Fruit fly (Drosophila melanogaster) whole organism, embryonic: ENCODE data around the gene mRpS31.

Source experiments
- Abd-B ChIP-seq: fragments of 200-800 bp; sonication (Bioruptor generic); optimal IDR thresholded peaks from 2 replicates; lab custom pipeline; 2018; ENCODE audit warnings: missing biosample characterization, mild to moderate bottlenecking, missing genetic modification characterization, moderate library complexity
- Asciz ChIP-seq: fragments of 200-800 bp; sonication (Bioruptor generic); optimal IDR thresholded peaks from 2 replicates; lab custom pipeline; 2017; ENCODE audit warnings: missing biosample characterization, mild to moderate bottlenecking, missing genetic modification characterization, missing genetic modification reagents
- BtbVII ChIP-seq: fragments of 200-800 bp; sonication (Bioruptor generic); optimal IDR thresholded peaks from 3 replicates; lab custom pipeline; 2017; ENCODE audit warnings: missing biosample characterization, mild to moderate bottlenecking, missing genetic modification characterization
- CG10462 ChIP-seq: fragments of 200-800 bp; sonication (Bioruptor generic); optimal IDR thresholded peaks from 2 replicates; lab custom pipeline; 2016; ENCODE audit warnings: missing biosample characterization, missing genetic modification characterization
- CG11093 ChIP-seq: fragments of 200-800 bp; sonication (Bioruptor generic); IDR thresholded peaks from 3 replicates; pipeline ENCODE4 v1.3.6; 2022; ENCODE audit warnings: missing biosample characterization, missing genetic modification characterization
- CG11696 ChIP-seq: fragments of 200-800 bp; sonication (Bioruptor generic); IDR thresholded peaks from 2 replicates; pipeline ENCODE4 v1.3.6; 2022; ENCODE audit warnings: missing biosample characterization, missing genetic modification characterization
- CG1233 ChIP-seq: fragments of 200-800 bp; sonication (Bioruptor generic); optimal IDR thresholded peaks from 4 replicates; lab custom pipeline; 2018; ENCODE audit warnings: missing biosample characterization, mild to moderate bottlenecking, missing genetic modification characterization
- CG13123 ChIP-seq: fragments of 200-800 bp; sonication (Bioruptor generic); optimal IDR thresholded peaks from 2 replicates; lab custom pipeline; 2016; ENCODE audit warnings: missing biosample characterization, missing genetic modification characterization
- CG14441 ChIP-seq: fragments of 200-800 bp; sonication (Bioruptor generic); IDR thresholded peaks from 2 replicates; pipeline ENCODE4 v1.3.6; 2022; ENCODE audit warnings: missing biosample characterization, missing genetic modification characterization
- CG15514 ChIP-seq: fragments of 200-800 bp; sonication (Bioruptor generic); optimal IDR thresholded peaks from 3 replicates; lab custom pipeline; 2017; ENCODE audit warnings: missing biosample characterization, missing genetic modification characterization, mild to moderate bottlenecking, moderate library complexity, missing genetic modification reagents
- CG17829 ChIP-seq: fragments of 200-800 bp; optimal IDR thresholded peaks from 2 replicates; lab custom pipeline; 2019; ENCODE audit warnings: missing biosample characterization, mild to moderate bottlenecking, missing genetic modification characterization, moderate library complexity
- CG18476 ChIP-seq: fragments of 200-800 bp; sonication (Bioruptor generic); optimal IDR thresholded peaks from 2 replicates; lab custom pipeline; 2016; ENCODE audit warnings: missing biosample characterization, mild to moderate bottlenecking, missing genetic modification characterization
- CG18599 ChIP-seq: fragments of 200-800 bp; sonication (Bioruptor generic); optimal IDR thresholded peaks from 3 replicates; lab custom pipeline; 2017; ENCODE audit warnings: missing biosample characterization, missing genetic modification characterization, mild to moderate bottlenecking, moderate library complexity, missing genetic modification reagents
- CG2120 ChIP-seq: fragments of 200-800 bp; sonication (Bioruptor generic); optimal IDR thresholded peaks from 3 replicates; lab custom pipeline; 2016; ENCODE audit warnings: missing biosample characterization, missing genetic modification characterization
- CG2678 ChIP-seq: fragments of 200-800 bp; sonication (Bioruptor generic); optimal IDR thresholded peaks from 3 replicates; lab custom pipeline; 2019; ENCODE audit warnings: missing biosample characterization, mild to moderate bottlenecking, missing genetic modification characterization, moderate library complexity
- CG31224 ChIP-seq: fragments of 200-800 bp; sonication (Bioruptor generic); IDR thresholded peaks from 2 replicates; pipeline ENCODE4 v1.3.6; 2022; ENCODE audit warnings: missing biosample characterization, missing genetic modification characterization
- CG32532 ChIP-seq: fragments of 200-800 bp; sonication (Bioruptor generic); IDR thresholded peaks from 2 replicates; pipeline ENCODE4 v1.3.6; 2022; ENCODE audit warnings: missing biosample characterization, missing genetic modification characterization
- CG34422 ChIP-seq: fragments of 200-800 bp; sonication (Bioruptor generic); IDR thresholded peaks from 3 replicates; pipeline ENCODE4 v1.3.6; 2022; ENCODE audit warnings: missing biosample characterization, missing genetic modification characterization
- CG4424 ChIP-seq: fragments of 200-800 bp; sonication (Bioruptor generic); optimal IDR thresholded peaks from 3 replicates; lab custom pipeline; 2016; ENCODE audit warnings: missing biosample characterization, missing genetic modification characterization
- CG6854 ChIP-seq: fragments of 200-800 bp; sonication (Bioruptor generic); optimal IDR thresholded peaks from 3 replicates; lab custom pipeline; 2017; ENCODE audit warnings: missing biosample characterization, mild to moderate bottlenecking, missing genetic modification characterization
- CG7357 ChIP-seq: fragments of 200-800 bp; sonication (Bioruptor generic); IDR thresholded peaks from 3 replicates; pipeline ENCODE4 v1.3.6; 2022; ENCODE audit warnings: missing biosample characterization, missing genetic modification characterization
- Dip3 ChIP-seq: fragments of 200-800 bp; sonication (Bioruptor generic); optimal IDR thresholded peaks from 3 replicates; lab custom pipeline; 2016; ENCODE audit warnings: missing biosample characterization, missing genetic modification characterization
- Fer1 ChIP-seq: fragments of 200-800 bp; sonication (Bioruptor generic); optimal IDR thresholded peaks from 2 replicates; lab custom pipeline; 2017; ENCODE audit warnings: missing biosample characterization, mild to moderate bottlenecking, missing genetic modification characterization
- GATAe ChIP-seq: fragments of 200-800 bp; sonication (Bioruptor generic); conservative IDR thresholded peaks from 2 replicates; pipeline ENCODE4 v1.3.6; 2022; ENCODE audit warnings: missing biosample characterization, missing genetic modification characterization
- Gsc ChIP-seq: fragments of 200-800 bp; sonication (Bioruptor generic); IDR thresholded peaks from 2 replicates; pipeline ENCODE4 v1.3.6; 2022; ENCODE audit warnings: missing biosample characterization, missing genetic modification characterization
- HLH4C ChIP-seq: fragments of 200-800 bp; sonication (Bioruptor generic); IDR thresholded peaks from 3 replicates; pipeline ENCODE4 v1.3.6; 2022; ENCODE audit warnings: missing biosample characterization, missing genetic modification characterization; ENCODE audit not compliant: partially characterized antibody
- HLH54F ChIP-seq: fragments of 200-800 bp; sonication (Bioruptor generic); optimal IDR thresholded peaks from 3 replicates; lab custom pipeline; 2016; ENCODE audit warnings: missing biosample characterization, missing genetic modification characterization
- Lhr ChIP-seq: fragments of 200-800 bp; sonication (Bioruptor generic); optimal IDR thresholded peaks from 3 replicates; lab custom pipeline; 2017; ENCODE audit warnings: mild to moderate bottlenecking, missing biosample characterization, missing genetic modification reagents, missing genetic modification characterization
- Max ChIP-seq: fragments of 200-800 bp; sonication (Bioruptor generic); optimal IDR thresholded peaks from 2 replicates; lab custom pipeline; 2016; ENCODE audit warnings: missing biosample characterization, mild to moderate bottlenecking, missing genetic modification characterization
- Med ChIP-seq: fragments of 200-800 bp; sonication (Bioruptor generic); peaks from one replicate; lab custom pipeline; 2016; ENCODE audit warnings: missing biosample characterization, missing genetic modification characterization, mild to moderate bottlenecking, inconsistent platforms, moderate library complexity
- Meics ChIP-seq: fragments of 200-800 bp; sonication (Bioruptor generic); optimal IDR thresholded peaks from 2 replicates; lab custom pipeline; 2017; ENCODE audit warnings: missing biosample characterization, mild to moderate bottlenecking, missing genetic modification characterization
- Myb ChIP-seq: fragments of 200-800 bp; sonication (Bioruptor generic); optimal IDR thresholded peaks from 2 replicates; lab custom pipeline; 2016; ENCODE audit warnings: missing biosample characterization, missing genetic modification characterization
- NK7.1 ChIP-seq: fragments of 200-800 bp; sonication (Bioruptor generic); optimal IDR thresholded peaks from 3 replicates; lab custom pipeline; 2016; ENCODE audit warnings: missing biosample characterization, missing genetic modification characterization
- PHDP ChIP-seq: fragments of 200-800 bp; sonication (Bioruptor generic); optimal IDR thresholded peaks from 3 replicates; lab custom pipeline; 2018; ENCODE audit warnings: missing biosample characterization, mild to moderate bottlenecking, missing genetic modification characterization, moderate library complexity
- Pdp1 ChIP-seq, 2 experiments: fragments of 200-800 bp; sonication (Bioruptor generic); optimal IDR thresholded peaks; 3 replicates each; lab custom pipeline; 2016; ENCODE audit warnings: missing biosample characterization in 2 of 2, missing genetic modification characterization in 2 of 2, mild to moderate bottlenecking in 1 of 2, moderate library complexity in 1 of 2
- Sox102F ChIP-seq: fragments of 200-800 bp; sonication (Bioruptor generic); optimal IDR thresholded peaks from 2 replicates; lab custom pipeline; 2018; ENCODE audit warnings: missing biosample characterization, mild to moderate bottlenecking, missing genetic modification characterization, moderate library complexity
- al ChIP-seq: fragments of 200-800 bp; sonication (Bioruptor generic); IDR thresholded peaks from 2 replicates; pipeline ENCODE4 v1.3.6; 2022; ENCODE audit warnings: missing biosample characterization, missing genetic modification characterization
- crp ChIP-seq, 2 experiments: fragments of 200-800 bp; sonication (Bioruptor generic); optimal IDR thresholded peaks; 2 replicates in 1 of 2; 3 replicates in 1 of 2; lab custom pipeline; 2017; ENCODE audit warnings: missing biosample characterization in 2 of 2, missing genetic modification characterization in 2 of 2, mild to moderate bottlenecking in 1 of 2, moderate library complexity in 1 of 2
- dmrt99B ChIP-seq: fragments of 200-800 bp; sonication (Bioruptor generic); optimal IDR thresholded peaks from 2 replicates; lab custom pipeline; 2018; ENCODE audit warnings: missing biosample characterization, mild to moderate bottlenecking, missing genetic modification characterization, moderate library complexity
- dpn ChIP-seq, 2 experiments: fragments of 200-800 bp; sonication (Bioruptor generic); optimal IDR thresholded peaks; 3 replicates each; lab custom pipeline; 2016; ENCODE audit warnings: missing biosample characterization in 2 of 2, missing genetic modification characterization in 2 of 2
- ftz-f1 ChIP-seq: fragments of 200-800 bp; sonication (Bioruptor generic); optimal IDR thresholded peaks from 2 replicates; lab custom pipeline; 2016; ENCODE audit warnings: missing biosample characterization, missing genetic modification characterization
- grau ChIP-seq: fragments of 200-800 bp; optimal IDR thresholded peaks from 3 replicates; lab custom pipeline; 2019; ENCODE audit warnings: missing biosample characterization, mild to moderate bottlenecking, missing genetic modification characterization, moderate library complexity
- lbe ChIP-seq: fragments of 200-800 bp; sonication (Bioruptor generic); optimal IDR thresholded peaks from 2 replicates; lab custom pipeline; 2016; ENCODE audit warnings: missing biosample characterization, mild to moderate bottlenecking, missing genetic modification characterization
- phol ChIP-seq: fragments of 200-800 bp; sonication (Bioruptor generic); optimal IDR thresholded peaks from 3 replicates; lab custom pipeline; 2018; ENCODE audit warnings: missing biosample characterization, mild to moderate bottlenecking, missing genetic modification characterization, moderate library complexity
- rib ChIP-seq: fragments of 200-800 bp; sonication (Bioruptor generic); IDR thresholded peaks from 2 replicates; pipeline ENCODE4 v1.3.6; 2022; ENCODE audit warnings: missing biosample characterization, missing genetic modification characterization
- sens ChIP-seq: fragments of 200-800 bp; sonication (Bioruptor generic); peaks from one replicate; lab custom pipeline; 2016; ENCODE audit warnings: missing biosample characterization, missing genetic modification characterization
- tll ChIP-seq, 2 experiments: fragments of 200-800 bp in 1 of 2; fragments of >200 bp in 1 of 2; sonication (Bioruptor generic) in 1 of 2; optimal IDR thresholded peaks; 2 replicates each; lab custom pipeline; 2017 to 2019; ENCODE audit warnings: missing biosample characterization in 2 of 2, missing genetic modification characterization in 2 of 2, mild to moderate bottlenecking in 1 of 2, moderate library complexity in 1 of 2
- tup ChIP-seq: fragments of 200-800 bp; sonication (Bioruptor generic); optimal IDR thresholded peaks from 2 replicates; lab custom pipeline; 2016; ENCODE audit warnings: missing biosample characterization, mild to moderate bottlenecking, missing genetic modification characterization, moderate library complexity
- vvl ChIP-seq: fragments of 200-800 bp; sonication (Bioruptor generic); IDR thresholded peaks from 2 replicates; pipeline ENCODE4 v1.3.6; 2022; ENCODE audit warnings: missing biosample characterization, missing genetic modification characterization

Gene mRpS31

DNA sequence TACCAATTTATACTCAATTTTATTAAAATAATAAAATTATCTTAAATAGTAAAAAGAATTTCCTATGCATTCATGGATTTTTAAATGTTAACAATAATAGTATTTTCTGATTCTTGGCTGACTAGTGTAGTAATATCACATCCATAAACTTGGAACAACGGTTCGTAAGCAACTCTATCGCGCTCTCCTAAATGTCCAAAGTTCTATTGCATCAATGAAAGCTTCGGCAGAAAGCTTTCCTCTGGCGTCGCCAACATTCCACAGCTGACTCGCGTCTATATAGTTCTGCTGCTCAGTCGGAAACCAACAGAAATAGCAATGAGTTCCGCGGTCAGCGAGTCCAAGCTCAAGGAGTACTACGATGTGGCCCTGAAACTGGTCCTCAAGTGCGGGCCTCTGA, 28.2 kb upstream of the mRpS31 start, which contains the start of gene CG17029 (continued):
- TF ChIP-seq CG11696 (GFP tag; lab: Robert Waterston, UW) = no peak
- TF ChIP-seq Sox102F (GFP tag; lab: Kevin White, UChicago) = no peak
- TF ChIP-seq crp (GFP tag; optimal IDR thresholded peaks at IDR 0.05; lab: Kevin White, UChicago) = no peak
- TF ChIP-seq Abd-B (GFP tag; lab: Kevin White, UChicago) = no peak
- TF ChIP-seq CG1233 (GFP tag; lab: Kevin White, UChicago) = no peak
- TF ChIP-seq CG6854 (GFP tag; lab: Kevin White, UChicago) = peak; percentile 44
- TF ChIP-seq CG4424 = no peak
- no peak for TF ChIP-seq CG13123 (GFP tag; lab: Kevin White, UChicago)
- peak; percentile 6 for TF ChIP-seq Meics (GFP tag; lab: Kevin White, UChicago)
- TF ChIP-seq CG2678 (tag; lab: Kevin White, UChicago) = peak; percentile 54
- no peak for TF ChIP-seq Asciz (GFP tag; lab: Kevin White, UChicago)
- no peak for TF ChIP-seq Myb
- TF ChIP-seq CG32532 (GFP tag; lab: Robert Waterston, UW) = peak; percentile 35; the same call in 1 of the 2 replicates
- TF ChIP-seq ftz-f1 (GFP tag; lab: Kevin White, UChicago) = peak; percentile 55
- peak; percentile 7 for TF ChIP-seq Fer1
- TF ChIP-seq CG15514 (GFP tag; lab: Kevin White, UChicago) = peak; percentile 24
- peak in 1 of 2 experiments; percentile 42 for TF ChIP-seq Pdp1 (GFP tag; optimal IDR thresholded peaks at IDR 0.05; lab: Kevin White, UChicago)
- TF ChIP-seq dmrt99B (tag; lab: Kevin White, UChicago) = no peak
- TF ChIP-seq tup (GFP tag; lab: Kevin White, UChicago) = no peak
- no peak for TF ChIP-seq Lhr (GFP tag; lab: Kevin White, UChicago)
- TF ChIP-seq grau (tag; lab: Kevin White, UChicago) = no peak

DNA sequence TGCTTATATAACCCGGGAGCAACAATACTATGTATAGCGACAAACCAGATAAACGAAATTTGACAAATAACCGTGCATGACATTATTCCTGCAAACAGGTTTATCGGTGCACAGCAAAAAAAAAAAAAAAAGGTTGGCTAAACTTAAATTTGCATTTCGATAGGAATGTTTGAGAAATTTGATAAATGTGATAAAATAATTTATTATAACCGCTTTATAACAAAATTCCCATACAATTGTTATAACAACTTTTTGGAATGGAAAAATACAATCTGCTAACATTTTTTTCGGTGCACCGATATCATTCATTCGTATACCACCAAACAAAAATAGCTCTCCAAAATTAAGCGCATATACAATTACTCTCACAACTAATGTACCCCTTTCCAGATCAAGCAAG, 27.4 kb upstream of the mRpS31 start:
- TF ChIP-seq phol (tag; lab: Kevin White, UChicago) = peak; percentile 56
- peak; percentile 39 for TF ChIP-seq Max (GFP tag; lab: Kevin White, UChicago)
- TF ChIP-seq PHDP (tag; lab: Kevin White, UChicago) = peak; percentile 53
- TF ChIP-seq CG7357 (GFP tag; lab: Robert Waterston, UW) = peak; percentile 59; the same call in 2 of the 3 replicates
- no peak for TF ChIP-seq HLH54F (GFP tag; lab: Kevin White, UChicago)
- peak; percentile 81 for TF ChIP-seq lbe (GFP tag; lab: Kevin White, UChicago)
- no peak for TF ChIP-seq HLH4C (GFP tag; lab: Robert Waterston, UW)
- TF ChIP-seq CG11093 = peak; percentile 63; the same call in 2 of the 3 replicates
- TF ChIP-seq NK7.1 (GFP tag; lab: Kevin White, UChicago) = peak; percentile 8
- TF ChIP-seq sens = peak; percentile 87
- TF ChIP-seq al = peak; percentile 58; the same call in 1 of the 2 replicates
- TF ChIP-seq CG2120 (GFP tag; lab: Kevin White, UChicago) = peak; percentile 63
- peak; percentile 79 for TF ChIP-seq vvl
- peak; percentile 66 for TF ChIP-seq CG14441
- no peak for TF ChIP-seq tll (GFP tag; optimal IDR thresholded peaks at IDR 0.05; lab: Kevin White, UChicago)
- peak; percentile 67; the same call in 2 of the 3 replicates for TF ChIP-seq CG34422 (GFP tag; lab: Robert Waterston, UW)
- TF ChIP-seq GATAe (GFP tag; lab: Robert Waterston, UW) = peak; percentile 61
- peak; percentile 31 for TF ChIP-seq BtbVII (GFP tag; lab: Kevin White, UChicago)
- 0 out of 2 replicates have a peak, but pooled peaks have one; percentile 22 for TF ChIP-seq Gsc (GFP tag; lab: Robert Waterston, UW)
- TF ChIP-seq rib (GFP tag; lab: Robert Waterston, UW) = no peak
- peak in 1 of 2 experiments; percentile 44 for TF ChIP-seq dpn (GFP tag; optimal IDR thresholded peaks at IDR 0.05; lab: Kevin White, UChicago)
- peak; percentile 72 for TF ChIP-seq dmrt99B (tag; lab: Kevin White, UChicago)
- TF ChIP-seq grau (tag; lab: Kevin White, UChicago) = peak; percentile 44
- TF ChIP-seq CG18599 (GFP tag; lab: Kevin White, UChicago) = peak; percentile 72
- TF ChIP-seq Dip3 (GFP tag; lab: Kevin White, UChicago) = no peak
- peak; percentile 10 to 86 for TF ChIP-seq Pdp1 (GFP tag; optimal IDR thresholded peaks at IDR 0.05; lab: Kevin White, UChicago)
- peak; percentile 21 for TF ChIP-seq CG18476 (GFP tag; lab: Kevin White, UChicago)
- peak; percentile 69 for TF ChIP-seq Med (GFP tag; lab: Kevin White, UChicago)
- no peak for TF ChIP-seq CG10462 (GFP tag; lab: Kevin White, UChicago)
- TF ChIP-seq CG17829 (tag; lab: Kevin White, UChicago) = peak; percentile 55
- peak; percentile 41; the same call in 1 of the 2 replicates for TF ChIP-seq CG31224 (GFP tag; lab: Robert Waterston, UW)
